Worm (Caenorhabditis elegans) whole organism, L3 larva: Measurements from ENCODE around the gene srw-117.
"Not testable (repeated sequence)": the region's sequence is repeated elsewhere in the genome, so short reads cannot be mapped to it uniquely, and the experiment has no call there.

ENCODE experiments used
- aly-2 ChIP-seq: fragments of 150-350 bp; optimal IDR thresholded peaks from 2 replicates; lab custom pipeline; 2014; ENCODE audit warnings: missing biosample characterization, missing genetic modification characterization
- ama-1 ChIP-seq: fragments of 150-350 bp; optimal IDR thresholded peaks from 2 replicates; lab custom pipeline; 2018
- ceh-16 ChIP-seq: sonication (generic microtip); optimal IDR thresholded peaks from 2 replicates; lab custom pipeline; 2017; ENCODE audit warnings: missing biosample characterization, missing genetic modification characterization
- ceh-28 ChIP-seq: fragments of 150-350 bp; optimal IDR thresholded peaks from 2 replicates; lab custom pipeline; 2014; ENCODE audit warnings: missing biosample characterization, missing genetic modification reagents, missing genetic modification characterization
- ceh-82 ChIP-seq: fragments of 150-350 bp; optimal IDR thresholded peaks from 2 replicates; lab custom pipeline; 2014; ENCODE audit warnings: missing biosample characterization, missing genetic modification characterization
- daf-12 ChIP-seq: fragments of 150-350 bp; optimal IDR thresholded peaks from 2 replicates; lab custom pipeline; 2014; ENCODE audit warnings: missing biosample characterization, missing genetic modification reagents, missing genetic modification characterization
- egl-5 ChIP-seq: fragments of 150-350 bp; optimal IDR thresholded peaks from 2 replicates; lab custom pipeline; 2017; ENCODE audit warnings: missing biosample characterization, missing genetic modification reagents, missing genetic modification characterization, inconsistent platforms
- elt-1 ChIP-seq: fragments of 150-350 bp; optimal IDR thresholded peaks from 2 replicates; lab custom pipeline; 2014; ENCODE audit warnings: missing biosample characterization, missing genetic modification characterization
- elt-2 ChIP-seq: sonication (generic microtip); optimal IDR thresholded peaks from 2 replicates; lab custom pipeline; 2016; ENCODE audit warnings: missing genetic modification reagents, mild to moderate bottlenecking, missing genetic modification characterization, missing compliant biosample characterization
- eor-1 ChIP-seq, 2 experiments: fragments of 150-350 bp; optimal IDR thresholded peaks; 2 replicates each; lab custom pipeline; 2014 to 2018; ENCODE audit warnings: missing biosample characterization in 2 of 2, missing genetic modification characterization in 2 of 2
- fkh-10 ChIP-seq: sonication (generic microtip); optimal IDR thresholded peaks from 2 replicates; lab custom pipeline; 2017; ENCODE audit warnings: missing biosample characterization, missing genetic modification reagents, missing genetic modification characterization
- fkh-2 ChIP-seq: fragments of 150-350 bp; optimal IDR thresholded peaks from 2 replicates; lab custom pipeline; 2014; ENCODE audit warnings: missing biosample characterization, missing genetic modification reagents, missing genetic modification characterization
- hmg-11 ChIP-seq: sonication (generic microtip); optimal IDR thresholded peaks from 2 replicates; lab custom pipeline; 2016; ENCODE audit warnings: missing genetic modification characterization, missing compliant biosample characterization
- jun-1 ChIP-seq: fragments of 150-350 bp; optimal IDR thresholded peaks from 2 replicates; lab custom pipeline; 2014; ENCODE audit warnings: missing biosample characterization, missing genetic modification reagents, missing genetic modification characterization
- lin-39 ChIP-seq: fragments of 150-350 bp; optimal IDR thresholded peaks from 2 replicates; lab custom pipeline; 2018; ENCODE audit warnings: missing biosample characterization, missing genetic modification reagents, missing genetic modification characterization
- lsy-12 ChIP-seq: sonication (generic microtip); optimal IDR thresholded peaks from 2 replicates; lab custom pipeline; 2016; ENCODE audit warnings: mild to moderate bottlenecking, missing genetic modification characterization, missing compliant biosample characterization
- mdl-1 ChIP-seq: fragments of 150-350 bp; optimal IDR thresholded peaks from 2 replicates; lab custom pipeline; 2014; ENCODE audit warnings: missing biosample characterization, missing genetic modification characterization
- nfya-1 ChIP-seq: sonication (generic microtip); optimal IDR thresholded peaks from 2 replicates; lab custom pipeline; 2017; ENCODE audit warnings: missing genetic modification characterization, mild to moderate bottlenecking, missing compliant biosample characterization, antibody characterized with exemption, moderate library complexity; ENCODE audit not compliant: insufficient read depth
- nhr-11 ChIP-seq: fragments of 150-350 bp; optimal IDR thresholded peaks from 2 replicates; lab custom pipeline; 2014; ENCODE audit warnings: missing biosample characterization, missing genetic modification characterization
- nhr-12 ChIP-seq: fragments of 150-350 bp; optimal IDR thresholded peaks from 2 replicates; lab custom pipeline; 2014; ENCODE audit warnings: missing biosample characterization, missing genetic modification characterization
- nhr-23 ChIP-seq: fragments of 150-350 bp; optimal IDR thresholded peaks from 2 replicates; lab custom pipeline; 2014; ENCODE audit warnings: missing biosample characterization, missing genetic modification reagents, missing genetic modification characterization
- nhr-237 ChIP-seq: fragments of 150-350 bp; optimal IDR thresholded peaks from 2 replicates; lab custom pipeline; 2014; ENCODE audit warnings: missing biosample characterization, missing genetic modification characterization
- nhr-25 ChIP-seq: sonication (generic microtip); optimal IDR thresholded peaks from 2 replicates; lab custom pipeline; 2017; ENCODE audit warnings: missing biosample characterization, missing genetic modification characterization
- nhr-28 ChIP-seq: fragments of 150-350 bp; optimal IDR thresholded peaks from 2 replicates; lab custom pipeline; 2014; ENCODE audit warnings: missing biosample characterization, missing genetic modification characterization
- nhr-43 ChIP-seq: sonication (generic microtip); optimal IDR thresholded peaks from 2 replicates; lab custom pipeline; 2016; ENCODE audit warnings: mild to moderate bottlenecking, missing genetic modification characterization, missing compliant biosample characterization; ENCODE audit not compliant: poor library complexity, severe bottlenecking
- nhr-76 ChIP-seq: fragments of 150-350 bp; sonication (generic microtip); optimal IDR thresholded peaks from 5 replicates; lab custom pipeline; 2014; ENCODE audit warnings: missing biosample characterization, missing genetic modification characterization
- nhr-77 ChIP-seq: fragments of 150-350 bp; optimal IDR thresholded peaks from 2 replicates; lab custom pipeline; 2014; ENCODE audit warnings: missing biosample characterization, missing genetic modification characterization
- pha-4 ChIP-seq: fragments of 150-350 bp; optimal IDR thresholded peaks from 2 replicates; lab custom pipeline; 2014; ENCODE audit warnings: missing biosample characterization, missing genetic modification reagents, missing genetic modification characterization
- sea-2 ChIP-seq: fragments of 150-350 bp; sonication (generic microtip); optimal IDR thresholded peaks from 4 replicates; lab custom pipeline; 2014; ENCODE audit warnings: missing biosample characterization, missing genetic modification reagents, missing genetic modification characterization
- snpc-4 ChIP-seq: fragments of 150-350 bp; optimal IDR thresholded peaks from 2 replicates; lab custom pipeline; 2014; ENCODE audit warnings: missing biosample characterization, missing genetic modification characterization
- unc-62 ChIP-seq: fragments of 150-350 bp; sonication (generic microtip); optimal IDR thresholded peaks from 4 replicates; lab custom pipeline; 2014; ENCODE audit warnings: missing biosample characterization, missing genetic modification reagents, missing genetic modification characterization
- zag-1 ChIP-seq: fragments of 150-350 bp; optimal IDR thresholded peaks from 2 replicates; lab custom pipeline; 2014; ENCODE audit warnings: missing biosample characterization, missing genetic modification characterization
- ztf-11 ChIP-seq: fragments of 150-350 bp; optimal IDR thresholded peaks from 2 replicates; lab custom pipeline; 2014; ENCODE audit warnings: missing biosample characterization, missing genetic modification characterization
- ztf-4 ChIP-seq: fragments of 150-350 bp; optimal IDR thresholded peaks from 2 replicates; lab custom pipeline; 2014; ENCODE audit warnings: missing biosample characterization, missing genetic modification characterization

The srw-117 gene

DNA sequence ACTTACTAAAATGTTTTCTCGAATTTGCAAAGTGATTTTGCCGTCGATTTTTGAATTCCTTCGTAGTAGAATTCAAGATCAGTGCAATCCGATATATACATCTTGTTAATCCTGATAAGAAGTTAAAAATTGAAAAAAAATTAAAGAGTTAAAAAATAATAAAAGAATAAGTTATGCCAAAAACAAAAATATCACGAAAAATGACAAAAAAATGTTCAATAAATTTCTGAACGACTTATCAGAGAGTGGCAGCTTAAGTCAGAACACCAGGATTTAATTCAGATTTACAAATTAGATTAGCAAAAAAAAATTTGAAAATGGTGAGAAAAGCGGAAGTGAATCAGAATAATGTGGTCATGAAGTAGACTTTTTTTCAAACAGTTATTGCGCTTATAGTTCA is 8.0 kb downstream of the srw-117 start, which contains the start of gene srw-123:
Gene srw-123 (minus strand): TSS at position 101 of the 400 bp plus-strand sequence.
- TF ChIP-seq ztf-11 (tag; lab: Kevin White, UChicago); ztf-4 (tag; lab: Kevin White, UChicago); ama-1 (lab: Kevin White, UChicago): not testable (repeated sequence)

- no peak for TF ChIP-seq fkh-2
- TF ChIP-seq hmg-11: no peak
- TF ChIP-seq nhr-43 (tag; lab: Kevin White, UChicago): no peak
- TF ChIP-seq ceh-82 (tag; lab: Kevin White, UChicago): no peak
- TF ChIP-seq ama-1 (lab: Kevin White, UChicago): no peak
- no peak for TF ChIP-seq nhr-28 (tag; lab: Kevin White, UChicago)
- no peak for TF ChIP-seq zag-1 (tag; lab: Kevin White, UChicago)
- no peak for TF ChIP-seq elt-1
- TF ChIP-seq nhr-76 (tag; lab: Kevin White, UChicago): no peak
- TF ChIP-seq pha-4 (tag; lab: Kevin White, UChicago): no peak
- TF ChIP-seq nfya-1 (tag; lab: Kevin White, UChicago): no peak
- TF ChIP-seq ceh-16 (tag; lab: Kevin White, UChicago): no peak
- TF ChIP-seq aly-2 (tag; lab: Kevin White, UChicago): no peak
- no peak for TF ChIP-seq ceh-28
- TF ChIP-seq lin-39 (tag; lab: Kevin White, UChicago): no peak
- TF ChIP-seq nhr-25 (tag; lab: Kevin White, UChicago): no peak
- TF ChIP-seq elt-2 (tag; lab: Kevin White, UChicago): no peak
- no peak for TF ChIP-seq sea-2 (GFP tag; lab: Kevin White, UChicago)
- no peak for TF ChIP-seq nhr-77 (tag; lab: Kevin White, UChicago)
- no peak for TF ChIP-seq unc-62 (GFP tag; lab: Kevin White, UChicago)
- TF ChIP-seq, all 47 proteins: peak for 0
Observed at ce11 chrV:2971307-2971999, 11.8 kb downstream of the srw-117 start, which contains the start of gene srw-129. srw-129 (plus strand) TSS chrV:2971949.

- TF ChIP-seq elt-1 (no peak), aly-2 (tag; lab: Kevin White, UChicago) (no peak)
- TF ChIP-seq, all 47 proteins: peak for 0
Observed at ce11 chrV:2964786-2965185, 18.5 kb downstream of the srw-117 start, which contains the start of gene srh-88. srh-88 (minus strand) TSS chrV:2964886.

DNA sequence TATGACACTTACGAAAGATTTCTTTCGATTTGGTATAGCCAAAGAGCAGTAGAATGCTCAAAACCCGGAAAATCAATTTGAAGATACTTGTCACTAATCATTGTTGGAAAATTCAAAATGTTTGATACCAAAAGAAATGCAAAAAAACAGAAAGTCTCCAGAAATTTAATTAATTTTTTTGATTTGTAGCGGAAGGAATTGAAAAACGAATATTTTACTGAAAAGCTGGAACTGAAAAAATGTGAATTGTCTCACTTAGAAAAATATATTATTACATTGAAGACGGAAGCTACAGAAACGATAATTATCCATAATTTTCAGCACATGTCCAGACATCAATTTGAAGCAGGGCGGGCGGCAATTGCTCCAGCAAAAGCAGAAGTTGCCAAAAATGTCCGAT is 20.3 kb downstream of the srw-117 start, which contains the start of gene srw-138:
Gene srw-138 (minus strand): TSS at position 101 of the 400 bp plus-strand sequence.
- TF ChIP-seq fkh-10 (GFP tag; lab: Kevin White, UChicago) (no peak), nhr-237 (tag; lab: Kevin White, UChicago) (no peak), nhr-11 (tag; lab: Kevin White, UChicago) (no peak), nhr-23 (tag; lab: Kevin White, UChicago) (no peak), nhr-12 (tag; lab: Kevin White, UChicago) (no peak), nhr-28 (tag; lab: Kevin White, UChicago) (no peak), elt-2 (tag; lab: Kevin White, UChicago) (no peak), nfya-1 (tag; lab: Kevin White, UChicago) (no peak), eor-1 (tag; optimal IDR thresholded peaks at IDR 0.05; lab: Kevin White, UChicago) (no peak), snpc-4 (tag; lab: Kevin White, UChicago) (no peak), mdl-1 (tag; lab: Kevin White, UChicago) (no peak), ama-1 (lab: Kevin White, UChicago) (no peak), ztf-11 (tag; lab: Kevin White, UChicago) (no peak), elt-1 (no peak), daf-12 (tag; lab: Kevin White, UChicago) (no peak), jun-1 (tag; lab: Kevin White, UChicago) (no peak), ceh-16 (tag; lab: Kevin White, UChicago) (no peak), zag-1 (tag; lab: Kevin White, UChicago) (no peak), lsy-12 (tag; lab: Kevin White, UChicago) (no peak), egl-5 (tag; lab: Kevin White, UChicago) (no peak)
